Fruit fly (Drosophila melanogaster) whole organism, prepupa: ENCODE data around the gene CG12481.

Experiments used
- CG11902 ChIP-seq: fragments of 200-800 bp; sonication (Bioruptor generic); optimal IDR thresholded peaks from 3 replicates; lab custom pipeline; 2016; ENCODE audit warnings: missing biosample characterization, missing genetic modification characterization
- CG31627 ChIP-seq: fragments of 200-800 bp; sonication (Bioruptor generic); optimal IDR thresholded peaks from 3 replicates; lab custom pipeline; 2016; ENCODE audit warnings: missing biosample characterization, missing genetic modification characterization
- CG6276 ChIP-seq: fragments of 200-800 bp; sonication (Bioruptor generic); optimal IDR thresholded peaks from 2 replicates; lab custom pipeline; 2017; ENCODE audit warnings: missing biosample characterization, mild to moderate bottlenecking, missing genetic modification characterization
- CG8319 ChIP-seq: fragments of 200-800 bp; sonication (Bioruptor generic); optimal IDR thresholded peaks from 3 replicates; lab custom pipeline; 2016; ENCODE audit warnings: missing biosample characterization, missing genetic modification characterization
- Lpt ChIP-seq: fragments of 200-800 bp; sonication (Bioruptor generic); optimal IDR thresholded peaks from 3 replicates; lab custom pipeline; 2016; ENCODE audit warnings: missing biosample characterization, missing genetic modification characterization
- fd85E ChIP-seq: fragments of 200-800 bp; sonication (Bioruptor generic); optimal IDR thresholded peaks from 3 replicates; lab custom pipeline; 2016; ENCODE audit warnings: missing biosample characterization, missing genetic modification characterization
- ss ChIP-seq, 2 experiments: fragments of 200-800 bp; sonication (Bioruptor generic); optimal IDR thresholded peaks; 2 replicates in 1 of 2; 3 replicates in 1 of 2; lab custom pipeline; 2017 to 2018; ENCODE audit warnings: mild to moderate bottlenecking in 2 of 2, missing biosample characterization in 2 of 2, missing genetic modification characterization in 2 of 2, moderate library complexity in 1 of 2

DNA sequence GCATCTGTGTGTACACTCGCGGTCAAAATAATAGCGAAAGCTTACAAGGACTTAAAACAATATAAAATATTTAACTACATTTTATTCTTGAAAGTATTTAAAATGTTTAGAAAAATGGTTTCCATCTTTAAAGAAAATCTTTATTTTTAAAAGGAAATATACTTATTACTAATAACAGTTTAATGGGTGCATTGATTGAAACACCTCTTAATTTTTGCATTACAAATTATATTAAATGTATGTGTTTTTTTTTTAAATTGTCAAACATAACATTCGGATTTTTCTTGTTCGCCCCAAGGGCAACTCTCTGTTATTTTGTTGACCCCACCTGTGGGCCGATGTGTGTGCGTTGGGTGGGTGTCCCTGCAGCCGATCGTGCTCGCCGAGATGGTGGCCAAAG lies 33.4 kb upstream of the CG12481 start:
- TF ChIP-seq CG6276 (no peak), ss (GFP tag; optimal IDR thresholded peaks at IDR 0.05; lab: Kevin White, UChicago) (peak in 1 of 2 experiments; percentile 4), fd85E (GFP tag; lab: Kevin White, UChicago) (no peak), CG31627 (no peak), Lpt (no peak), CG8319 (no peak), CG11902 (no peak)
